Fruit fly (Drosophila melanogaster): ENCODE results near the gene da.
A peak's percentile ranks its signal among the peaks of the same experiment; 100 is the strongest.

The da gene

dm6 chr2L:10428528-10428927 lies 40.6 kb downstream of the da start, which contains the start of gene CG5188:
CG5188 (plus strand) TSS chr2L:10428829.
- TF ChIP-seq CG12605 (GFP tag; IDR thresholded peaks at IDR 0.05) (peak; percentile 58), Ets98B (GFP tag; IDR thresholded peaks at IDR 0.05) (peak; percentile 62; the same call in 1 of the 2 replicates), CG32121 (GFP tag; IDR thresholded peaks at IDR 0.05) (peak; percentile 48), CG8301 (tag; optimal IDR thresholded peaks at IDR 0.05) (peak; percentile 50), CG8159 (tag; optimal IDR thresholded peaks at IDR 0.05) (peak; percentile 48), CG9948 (tag; optimal IDR thresholded peaks at IDR 0.05) (peak; percentile 9), Pif1A (GFP tag; optimal IDR thresholded peaks at IDR 0.05) (no peak), CG13204 (GFP tag; optimal IDR thresholded peaks at IDR 0.05) (no peak), CG15710 (tag; optimal IDR thresholded peaks at IDR 0.05) (peak; percentile 34), fd96Ca (GFP tag; IDR thresholded peaks at IDR 0.05) (no peak), CG34367 (tag; optimal IDR thresholded peaks at IDR 0.05) (no peak), CG4496 (GFP tag; IDR thresholded peaks at IDR 0.05) (peak; percentile 25; the same call in 1 of the 3 replicates), CG17806 (tag; optimal IDR thresholded peaks at IDR 0.05) (peak; percentile 38), CG10348 (GFP tag; IDR thresholded peaks at IDR 0.05) (no peak), Snoo (tag; optimal IDR thresholded peaks at IDR 0.05) (peak; percentile 34), CG14655 (GFP tag; optimal IDR thresholded peaks at IDR 0.05) (no peak)

- TF ChIP-seq gl (tag; optimal IDR thresholded peaks at IDR 0.05) (no peak), fd96Ca (GFP tag; IDR thresholded peaks at IDR 0.05) (no peak), Pif1A (GFP tag; optimal IDR thresholded peaks at IDR 0.05) (no peak), CG17806 (tag; optimal IDR thresholded peaks at IDR 0.05) (peak; percentile 46), rn (GFP tag; IDR thresholded peaks at IDR 0.05) (0 out of 2 replicates have a peak, but pooled peaks have one; percentile 29), CG12605 (GFP tag; IDR thresholded peaks at IDR 0.05) (no peak), CG4496 (GFP tag; IDR thresholded peaks at IDR 0.05) (peak; percentile 61; the same call in 2 of the 3 replicates), CG8159 (tag; optimal IDR thresholded peaks at IDR 0.05) (no peak), CG32121 (GFP tag; IDR thresholded peaks at IDR 0.05) (peak; percentile 65), CG10348 (GFP tag; IDR thresholded peaks at IDR 0.05) (no peak), CG9948 (tag; optimal IDR thresholded peaks at IDR 0.05) (peak; percentile 46), EcR (GFP tag; optimal IDR thresholded peaks at IDR 0.05) (no peak), Snoo (tag; optimal IDR thresholded peaks at IDR 0.05) (peak; percentile 51), Ets98B (GFP tag; IDR thresholded peaks at IDR 0.05) (no peak; the same call in 1 of the 2 replicates), CG13204 (GFP tag; optimal IDR thresholded peaks at IDR 0.05) (no peak), Pif1B (GFP tag; optimal IDR thresholded peaks at IDR 0.05) (no peak), CG34367 (tag; optimal IDR thresholded peaks at IDR 0.05) (no peak), D1 (tag; optimal IDR thresholded peaks at IDR 0.05) (no peak), CG15710 (tag; optimal IDR thresholded peaks at IDR 0.05) (peak; percentile 51), CG14655 (GFP tag; optimal IDR thresholded peaks at IDR 0.05) (no peak), CG8301 (tag; optimal IDR thresholded peaks at IDR 0.05) (no peak)
Observed at dm6 chr2L:10430802-10431476, 43.0 kb downstream of the da start, which contains the start of the genes Bug22 and TfIIB. Bug22 (minus strand) TSS chr2L:10430918. TfIIB (plus strand) TSS chr2L:10431338.

dm6 chr2L:10435606-10436160 lies 47.8 kb downstream of the da start, which contains the start of the genes TBC1D16 and holn1:
TBC1D16 (minus strand) TSS chr2L:10435656.
holn1 (plus strand) TSS chr2L:10435995.
- TF ChIP-seq CG14655 (GFP tag; optimal IDR thresholded peaks at IDR 0.05): no peak
- no peak for TF ChIP-seq Ets98B (GFP tag; IDR thresholded peaks at IDR 0.05)
- no peak for TF ChIP-seq CG8159 (tag; optimal IDR thresholded peaks at IDR 0.05)
- TF ChIP-seq Snoo (tag; optimal IDR thresholded peaks at IDR 0.05): no peak
- TF ChIP-seq CG32121 (GFP tag; IDR thresholded peaks at IDR 0.05): no peak
- TF ChIP-seq CG13204 (GFP tag; optimal IDR thresholded peaks at IDR 0.05): no peak
- TF ChIP-seq EcR (GFP tag; optimal IDR thresholded peaks at IDR 0.05): no peak
- TF ChIP-seq rn (GFP tag; IDR thresholded peaks at IDR 0.05): no peak
- no peak for TF ChIP-seq CG9948 (tag; optimal IDR thresholded peaks at IDR 0.05)
- no peak for TF ChIP-seq CG12605 (GFP tag; IDR thresholded peaks at IDR 0.05)
- no peak for TF ChIP-seq CG4496 (GFP tag; IDR thresholded peaks at IDR 0.05)
- TF ChIP-seq fd96Ca (GFP tag; IDR thresholded peaks at IDR 0.05): no peak

dm6 chr2L:10437317-10437716 lies 49.4 kb downstream of the da start, which contains the start of gene STUB1:
STUB1 (plus strand) TSS chr2L:10437548.
- TF ChIP-seq fd96Ca (GFP tag; IDR thresholded peaks at IDR 0.05): no peak
- no peak for TF ChIP-seq Snoo (tag; optimal IDR thresholded peaks at IDR 0.05)
- no peak for TF ChIP-seq CG15710 (tag; optimal IDR thresholded peaks at IDR 0.05)
- TF ChIP-seq rn (GFP tag; IDR thresholded peaks at IDR 0.05): no peak
- no peak for TF ChIP-seq CG34367 (tag; optimal IDR thresholded peaks at IDR 0.05)
- TF ChIP-seq Ets98B (GFP tag; IDR thresholded peaks at IDR 0.05): no peak
- no peak for TF ChIP-seq CG13204 (GFP tag; optimal IDR thresholded peaks at IDR 0.05)
- TF ChIP-seq CG10348 (GFP tag; IDR thresholded peaks at IDR 0.05): no peak
- no peak for TF ChIP-seq CG17806 (tag; optimal IDR thresholded peaks at IDR 0.05)
- TF ChIP-seq EcR (GFP tag; optimal IDR thresholded peaks at IDR 0.05): no peak

- no peak for TF ChIP-seq rn (GFP tag; IDR thresholded peaks at IDR 0.05)
- TF ChIP-seq CG13204 (GFP tag; optimal IDR thresholded peaks at IDR 0.05): no peak
- no peak for TF ChIP-seq CG8301 (tag; optimal IDR thresholded peaks at IDR 0.05)
- TF ChIP-seq CG15710 (tag; optimal IDR thresholded peaks at IDR 0.05): no peak
- TF ChIP-seq Snoo (tag; optimal IDR thresholded peaks at IDR 0.05): no peak
- no peak for TF ChIP-seq CG9948 (tag; optimal IDR thresholded peaks at IDR 0.05)
- TF ChIP-seq CG12605 (GFP tag; IDR thresholded peaks at IDR 0.05): no peak
- no peak for TF ChIP-seq fd96Ca (GFP tag; IDR thresholded peaks at IDR 0.05)
- TF ChIP-seq CG32121 (GFP tag; IDR thresholded peaks at IDR 0.05): no peak
- no peak for TF ChIP-seq CG34367 (tag; optimal IDR thresholded peaks at IDR 0.05)
- no peak for TF ChIP-seq CG10348 (GFP tag; IDR thresholded peaks at IDR 0.05)
- TF ChIP-seq gl (tag; optimal IDR thresholded peaks at IDR 0.05): no peak
Observed at dm6 chr2L:10439174-10439573, 51.3 kb downstream of the da start, which contains the start of gene Nse4. Nse4 (plus strand) TSS chr2L:10439440.
